Worm (Caenorhabditis elegans) whole organism, L4 larva: ENCODE measurements around the gene F21A3.3.

ENCODE experiments used
- daf-8 ChIP-seq: fragments of 200-800 bp; sonication (Bioruptor generic); IDR thresholded peaks from 2 replicates; pipeline ENCODE4 v1.3.6; 2022; ENCODE audit warnings: missing genetic modification characterization, missing compliant biosample characterization
- dmd-8 ChIP-seq: fragments of 200-800 bp; sonication (Bioruptor generic); IDR thresholded peaks from 2 replicates; pipeline ENCODE4 v1.3.6; 2022; ENCODE audit warnings: missing genetic modification characterization, missing compliant biosample characterization
- dmd-9 ChIP-seq: fragments of 200-800 bp; sonication (Bioruptor generic); IDR thresholded peaks from 2 replicates; pipeline ENCODE4 v1.3.6; 2022; ENCODE audit warnings: missing genetic modification reagents, missing genetic modification characterization, missing compliant biosample characterization
- egl-27 ChIP-seq: sonication (generic microtip); optimal IDR thresholded peaks from 3 replicates; lab custom pipeline; 2017; ENCODE audit warnings: missing biosample characterization, missing genetic modification reagents, missing genetic modification characterization
- fos-1 ChIP-seq: fragments of 150-350 bp; optimal IDR thresholded peaks from 2 replicates; lab custom pipeline; 2014; ENCODE audit warnings: missing biosample characterization, missing genetic modification characterization
- nhr-77 ChIP-seq: fragments of 150-350 bp; optimal IDR thresholded peaks from 2 replicates; lab custom pipeline; 2014; ENCODE audit warnings: missing biosample characterization, missing genetic modification characterization
- skn-1 ChIP-seq: fragments of 150-350 bp; optimal IDR thresholded peaks from 2 replicates; lab custom pipeline; 2014; ENCODE audit warnings: missing biosample characterization, missing genetic modification characterization
- zag-1 ChIP-seq: fragments of 150-350 bp; optimal IDR thresholded peaks from 2 replicates; lab custom pipeline; 2014; ENCODE audit warnings: missing biosample characterization, missing genetic modification characterization

DNA sequence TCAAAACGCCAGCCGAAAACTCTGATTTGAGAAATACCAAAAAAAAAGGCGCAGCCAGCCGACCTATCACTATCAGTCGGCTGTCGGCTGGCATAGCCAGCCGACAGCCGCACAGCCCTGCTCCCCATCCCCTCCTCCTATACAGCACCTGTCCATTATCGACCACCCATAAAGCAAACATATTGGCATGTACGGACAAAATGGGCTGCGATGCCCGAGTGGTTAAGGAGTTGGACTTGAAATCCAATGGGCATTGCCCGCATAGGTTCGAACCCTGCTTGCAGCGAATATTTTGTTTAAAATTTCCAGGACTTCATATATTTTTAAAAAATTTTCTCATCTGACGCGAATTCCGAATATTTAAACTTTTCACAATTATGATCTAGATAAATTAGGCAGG, 32.9 kb downstream of the F21A3.3 start:
- TF ChIP-seq fos-1, result no peak
- no peak for TF ChIP-seq egl-27 (tag; lab: Kevin White, UChicago)
- TF ChIP-seq dmd-9, result no peak
- no peak for TF ChIP-seq daf-8 (GFP tag; lab: Robert Waterston, UW)
- no peak for TF ChIP-seq dmd-8 (GFP tag; lab: Robert Waterston, UW)
- TF ChIP-seq skn-1 (tag; lab: Kevin White, UChicago), result no peak
- TF ChIP-seq zag-1 (tag; lab: Kevin White, UChicago), result no peak
- TF ChIP-seq nhr-77 (tag; lab: Kevin White, UChicago), result no peak
